Fruit fly (Drosophila melanogaster) whole organism, larva: ENCODE measurements around the gene stas.

ENCODE experiments used
- noc ChIP-seq: fragments of 200-800 bp; sonication (Bioruptor generic); optimal IDR thresholded peaks from 3 replicates; lab custom pipeline; 2019; ENCODE audit warnings: missing biosample characterization, mild to moderate bottlenecking, missing genetic modification characterization, moderate library complexity

stas gene

dm6 chrX:17627090-17627992 is at the start of gene stas:
TSS of gene stas (minus strand) at chrX:17627895.
- TF ChIP-seq noc (tag; lab: Kevin White, UChicago) = peak; percentile 10

dm6 chrX:17671788-17672187 is 44.1 kb upstream of the stas start, which contains the start of gene CG12990:
TSS of gene CG12990 (minus strand) at chrX:17671888.
- TF ChIP-seq noc (tag; lab: Kevin White, UChicago) = no peak

- peak; percentile 41 for TF ChIP-seq noc (tag; lab: Kevin White, UChicago)
These were observed 31.4 kb upstream of the stas start for dm6 chrX:17659119-17659452.

- TF ChIP-seq noc (tag; lab: Kevin White, UChicago) = no peak
These were observed 30.8 kb upstream of the stas start for dm6 chrX:17658207-17659118.

- peak; percentile 10 for TF ChIP-seq noc (tag; lab: Kevin White, UChicago)
These were observed 30.0 kb upstream of the stas start for dm6 chrX:17657716-17658115.

dm6 chrX:17657050-17657696 is 29.5 kb upstream of the stas start, which contains the start of gene beta-Spec:
TSS of gene beta-Spec (plus strand) at chrX:17657372.
- TF ChIP-seq noc (tag; lab: Kevin White, UChicago) = no peak

- TF ChIP-seq noc (tag; lab: Kevin White, UChicago) = no peak
These were observed 28.8 kb upstream of the stas start, which contains the start of gene IntS2 for dm6 chrX:17656501-17656900. TSS of gene IntS2 (minus strand) at chrX:17656818.

- no peak for TF ChIP-seq noc (tag; lab: Kevin White, UChicago)
These were observed 24.5 kb upstream of the stas start, which contains the start of gene RhoGAPp190 for dm6 chrX:17651998-17652738. TSS of gene RhoGAPp190 (minus strand) at chrX:17652562.

- TF ChIP-seq noc (tag; lab: Kevin White, UChicago) = no peak
These were observed 23.7 kb upstream of the stas start for dm6 chrX:17651216-17651997.

- no peak for TF ChIP-seq noc (tag; lab: Kevin White, UChicago)
These were observed 13.1 kb upstream of the stas start for dm6 chrX:17640837-17641236.

dm6 chrX:17636001-17636400 is 8.3 kb upstream of the stas start, which contains the start of the genes CG8289 and CG5800:
TSS of gene CG8289 (minus strand) at chrX:17636044.
TSS of gene CG5800 (plus strand) at chrX:17636281.
- TF ChIP-seq noc (tag; lab: Kevin White, UChicago) = no peak

- TF ChIP-seq noc (tag; lab: Kevin White, UChicago) = peak; percentile 71
These were observed 4.4 kb upstream of the stas start, which contains the start of the genes corolla and ND-24 for dm6 chrX:17631996-17632612. TSS of gene corolla (minus strand) at chrX:17632047. TSS of gene ND-24 (plus strand) at chrX:17632089.

- TF ChIP-seq noc (tag; lab: Kevin White, UChicago) = no peak
These were observed 1.6 kb upstream of the stas start, which contains the start of gene CG8326 for dm6 chrX:17629317-17629716. TSS of gene CG8326 (minus strand) at chrX:17629492.
